Fruit fly (Drosophila melanogaster) whole organism, embryonic: Measurements from ENCODE around the gene dUTPase.

Source experiments
- Bdp1 ChIP-seq: fragments of 200-800 bp; sonication (Bioruptor generic); optimal IDR thresholded peaks from 3 replicates; lab custom pipeline; 2016; ENCODE audit warnings: missing biosample characterization, missing genetic modification characterization
- CG10147 ChIP-seq: fragments of 200-800 bp; sonication (Bioruptor generic); optimal IDR thresholded peaks from 2 replicates; lab custom pipeline; 2019; ENCODE audit warnings: missing biosample characterization, mild to moderate bottlenecking, missing genetic modification characterization, moderate library complexity
- CG10565 ChIP-seq: fragments of 200-800 bp; sonication (Bioruptor generic); optimal IDR thresholded peaks from 3 replicates; lab custom pipeline; 2016; ENCODE audit warnings: missing biosample characterization, mild to moderate bottlenecking, missing genetic modification characterization
- CG11504 ChIP-seq: fragments of 200-800 bp; sonication (Bioruptor generic); optimal IDR thresholded peaks from 3 replicates; lab custom pipeline; 2019; ENCODE audit warnings: missing biosample characterization, mild to moderate bottlenecking, missing genetic modification characterization, moderate library complexity
- CG14860 ChIP-seq: fragments of 200-800 bp; sonication (Bioruptor generic); IDR thresholded peaks from 3 replicates; pipeline ENCODE4 v1.3.6; 2022; ENCODE audit warnings: missing biosample characterization, missing genetic modification characterization; ENCODE audit not compliant: partially characterized antibody
- CG15011 ChIP-seq: fragments of 200-800 bp; sonication (Bioruptor generic); optimal IDR thresholded peaks from 3 replicates; lab custom pipeline; 2018; ENCODE audit warnings: missing biosample characterization, mild to moderate bottlenecking, missing genetic modification characterization
- CG15601 ChIP-seq: fragments of 200-800 bp; sonication (Bioruptor generic); optimal IDR thresholded peaks from 3 replicates; lab custom pipeline; 2019; ENCODE audit warnings: missing biosample characterization, mild to moderate bottlenecking, missing genetic modification characterization, moderate library complexity
- CG17328 ChIP-seq: fragments of 200-800 bp; sonication (Bioruptor generic); IDR thresholded peaks from 2 replicates; pipeline ENCODE4 v1.3.6; 2022; ENCODE audit warnings: missing biosample characterization, missing genetic modification characterization
- CG1832 ChIP-seq: fragments of 200-800 bp; sonication (Bioruptor generic); optimal IDR thresholded peaks from 2 replicates; lab custom pipeline; 2017; ENCODE audit warnings: missing biosample characterization, mild to moderate bottlenecking, missing genetic modification characterization, inconsistent platforms
- CG18764 ChIP-seq: fragments of 200-800 bp; sonication (Bioruptor generic); optimal IDR thresholded peaks from 3 replicates; lab custom pipeline; 2016; ENCODE audit warnings: missing biosample characterization, missing genetic modification characterization
- CG30020 ChIP-seq: fragments of 200-800 bp; optimal IDR thresholded peaks from 2 replicates; lab custom pipeline; 2019; ENCODE audit warnings: missing biosample characterization, mild to moderate bottlenecking, missing genetic modification characterization, moderate library complexity
- CG31365 ChIP-seq: fragments of 200-800 bp; sonication (Bioruptor generic); optimal IDR thresholded peaks from 2 replicates; lab custom pipeline; 2018; ENCODE audit warnings: missing biosample characterization, mild to moderate bottlenecking, missing genetic modification characterization
- CG34224 ChIP-seq: fragments of 200-800 bp; sonication (Bioruptor generic); IDR thresholded peaks from 3 replicates; pipeline ENCODE4 v1.3.6; 2022; ENCODE audit warnings: missing biosample characterization, missing genetic modification characterization; ENCODE audit not compliant: partially characterized antibody
- CG4282 ChIP-seq: fragments of 200-800 bp; sonication (Bioruptor generic); optimal IDR thresholded peaks from 2 replicates; lab custom pipeline; 2016; ENCODE audit warnings: missing biosample characterization, missing genetic modification characterization
- CG4707 ChIP-seq: fragments of 200-800 bp; sonication (Bioruptor generic); optimal IDR thresholded peaks from 2 replicates; lab custom pipeline; 2018; ENCODE audit warnings: missing biosample characterization, mild to moderate bottlenecking, missing genetic modification characterization, moderate library complexity
- CG7556 ChIP-seq: fragments of 200-800 bp; sonication (Bioruptor generic); optimal IDR thresholded peaks from 2 replicates; lab custom pipeline; 2017; ENCODE audit warnings: missing biosample characterization, mild to moderate bottlenecking, missing genetic modification characterization
- CG7928 ChIP-seq: fragments of 200-800 bp; sonication (Bioruptor generic); optimal IDR thresholded peaks from 2 replicates; lab custom pipeline; 2017; ENCODE audit warnings: missing biosample characterization, mild to moderate bottlenecking, missing genetic modification characterization
- CG7987 ChIP-seq: fragments of 200-800 bp; sonication (Bioruptor generic); optimal IDR thresholded peaks from 2 replicates; lab custom pipeline; 2018; ENCODE audit warnings: missing biosample characterization, mild to moderate bottlenecking, missing genetic modification characterization, moderate library complexity
- CG8388 ChIP-seq: fragments of 200-800 bp; sonication (Bioruptor generic); optimal IDR thresholded peaks from 2 replicates; lab custom pipeline; 2019; ENCODE audit warnings: missing biosample characterization, mild to moderate bottlenecking, missing genetic modification characterization, moderate library complexity
- CG9609 ChIP-seq: fragments of 200-800 bp; sonication (Bioruptor generic); optimal IDR thresholded peaks from 3 replicates; lab custom pipeline; 2016; ENCODE audit warnings: missing biosample characterization, missing genetic modification characterization
- CG9817 ChIP-seq: fragments of 200-800 bp; sonication (Bioruptor generic); optimal IDR thresholded peaks from 2 replicates; lab custom pipeline; 2018; ENCODE audit warnings: missing biosample characterization, mild to moderate bottlenecking, missing genetic modification characterization, moderate library complexity
- D19A ChIP-seq: fragments of 200-800 bp; optimal IDR thresholded peaks from 3 replicates; lab custom pipeline; 2019; ENCODE audit warnings: missing biosample characterization, mild to moderate bottlenecking, missing genetic modification characterization, moderate library complexity
- D19B ChIP-seq: fragments of 200-800 bp; sonication (Bioruptor generic); optimal IDR thresholded peaks from 2 replicates; lab custom pipeline; 2017; ENCODE audit warnings: missing biosample characterization, mild to moderate bottlenecking, missing genetic modification characterization
- Dp ChIP-seq: fragments of 200-800 bp; sonication (Bioruptor generic); optimal IDR thresholded peaks from 2 replicates; lab custom pipeline; 2018; ENCODE audit warnings: missing biosample characterization, mild to moderate bottlenecking, missing genetic modification characterization, moderate library complexity
- GATAe ChIP-seq: fragments of 200-800 bp; sonication (Bioruptor generic); conservative IDR thresholded peaks from 2 replicates; pipeline ENCODE4 v1.3.6; 2022; ENCODE audit warnings: missing biosample characterization, missing genetic modification characterization
- Lim3 ChIP-seq: fragments of 200-800 bp; sonication (Bioruptor generic); IDR thresholded peaks from 2 replicates; pipeline ENCODE4 v1.3.6; 2022; ENCODE audit warnings: missing biosample characterization, missing genetic modification characterization
- MBD-R2 ChIP-seq: fragments of 200-800 bp; sonication (Bioruptor generic); IDR thresholded peaks from 2 replicates; pipeline ENCODE4 v1.3.6; 2022; ENCODE audit warnings: missing biosample characterization, missing genetic modification characterization
- MTF-1 ChIP-seq: fragments of 200-800 bp; sonication (Bioruptor generic); optimal IDR thresholded peaks from 2 replicates; lab custom pipeline; 2018; ENCODE audit warnings: missing biosample characterization, mild to moderate bottlenecking, missing genetic modification characterization, borderline replicate concordance
- Myb ChIP-seq: fragments of 200-800 bp; sonication (Bioruptor generic); optimal IDR thresholded peaks from 2 replicates; lab custom pipeline; 2016; ENCODE audit warnings: missing biosample characterization, missing genetic modification characterization
- Six4 ChIP-seq: fragments of 200-800 bp; sonication (Bioruptor generic); optimal IDR thresholded peaks from 2 replicates; lab custom pipeline; 2016; ENCODE audit warnings: missing biosample characterization, missing genetic modification characterization
- Sox100B ChIP-seq: fragments of 200-800 bp; sonication (Bioruptor generic); optimal IDR thresholded peaks from 3 replicates; lab custom pipeline; 2018; ENCODE audit warnings: missing biosample characterization, mild to moderate bottlenecking, missing genetic modification characterization
- ab ChIP-seq: fragments of 200-800 bp; sonication (Bioruptor generic); optimal IDR thresholded peaks from 2 replicates; lab custom pipeline; 2016; ENCODE audit warnings: missing biosample characterization, missing genetic modification characterization
- ac ChIP-seq: fragments of 200-800 bp; sonication (Bioruptor generic); optimal IDR thresholded peaks from 3 replicates; lab custom pipeline; 2017; ENCODE audit warnings: missing biosample characterization, mild to moderate bottlenecking, missing genetic modification characterization
- al ChIP-seq: fragments of 200-800 bp; sonication (Bioruptor generic); IDR thresholded peaks from 2 replicates; pipeline ENCODE4 v1.3.6; 2022; ENCODE audit warnings: missing biosample characterization, missing genetic modification characterization
- corto ChIP-seq: fragments of 200-800 bp; sonication (Bioruptor generic); optimal IDR thresholded peaks from 2 replicates; lab custom pipeline; 2016; ENCODE audit warnings: missing biosample characterization, mild to moderate bottlenecking, missing genetic modification characterization, moderate library complexity
- eyg ChIP-seq: fragments of 200-800 bp; sonication (Bioruptor generic); optimal IDR thresholded peaks from 3 replicates; lab custom pipeline; 2016; ENCODE audit warnings: missing biosample characterization, missing genetic modification characterization
- gce ChIP-seq: fragments of 200-800 bp; sonication (Bioruptor generic); IDR thresholded peaks from 3 replicates; pipeline ENCODE4 v1.3.6; 2022; ENCODE audit warnings: missing biosample characterization, missing genetic modification characterization
- gfzf ChIP-seq: fragments of 200-800 bp; sonication (Bioruptor generic); optimal IDR thresholded peaks from 2 replicates; lab custom pipeline; 2016; ENCODE audit warnings: missing biosample characterization, mild to moderate bottlenecking, missing genetic modification characterization, moderate library complexity
- gsb-n ChIP-seq: fragments of 200-800 bp; sonication (Bioruptor generic); optimal IDR thresholded peaks from 3 replicates; lab custom pipeline; 2018; ENCODE audit warnings: missing biosample characterization, mild to moderate bottlenecking, missing genetic modification characterization
- lilli ChIP-seq: fragments of 200-800 bp; sonication (Bioruptor generic); optimal IDR thresholded peaks from 3 replicates; lab custom pipeline; 2016; ENCODE audit warnings: missing biosample characterization, missing genetic modification characterization
- luna ChIP-seq: fragments of 200-800 bp; sonication (Bioruptor generic); optimal IDR thresholded peaks from 2 replicates; lab custom pipeline; 2016; ENCODE audit warnings: missing biosample characterization, missing genetic modification characterization
- nau ChIP-seq: fragments of 200-800 bp; sonication (Bioruptor generic); optimal IDR thresholded peaks from 3 replicates; lab custom pipeline; 2017; ENCODE audit warnings: missing biosample characterization, mild to moderate bottlenecking, missing genetic modification characterization, missing genetic modification reagents
- nom ChIP-seq: fragments of 200-800 bp; sonication (Bioruptor generic); optimal IDR thresholded peaks from 2 replicates; lab custom pipeline; 2017; ENCODE audit warnings: missing biosample characterization, missing genetic modification characterization, mild to moderate bottlenecking, moderate library complexity, missing genetic modification reagents
- org-1 ChIP-seq: fragments of 200-800 bp; sonication (Bioruptor generic); optimal IDR thresholded peaks from 2 replicates; lab custom pipeline; 2017; ENCODE audit warnings: missing biosample characterization, missing genetic modification characterization
- pum ChIP-seq: fragments of 200-800 bp; sonication (Bioruptor generic); optimal IDR thresholded peaks from 2 replicates; lab custom pipeline; 2016; ENCODE audit warnings: missing biosample characterization, missing genetic modification characterization
- salm ChIP-seq: fragments of 200-800 bp; sonication (Bioruptor generic); optimal IDR thresholded peaks from 2 replicates; lab custom pipeline; 2018; ENCODE audit warnings: missing biosample characterization, mild to moderate bottlenecking, missing genetic modification characterization
- sim ChIP-seq: fragments of 200-800 bp; sonication (Bioruptor generic); IDR thresholded peaks from 2 replicates; pipeline ENCODE4 v1.3.6; 2022; ENCODE audit warnings: missing biosample characterization, missing genetic modification characterization
- ssp ChIP-seq: fragments of 200-800 bp; sonication (Bioruptor generic); IDR thresholded peaks from 2 replicates; pipeline ENCODE4 v1.3.6; 2022; ENCODE audit warnings: missing biosample characterization, missing genetic modification characterization
- tin ChIP-seq: fragments of 200-800 bp; sonication (Bioruptor generic); optimal IDR thresholded peaks from 3 replicates; lab custom pipeline; 2016; ENCODE audit warnings: missing biosample characterization, missing genetic modification characterization
- toy ChIP-seq: fragments of 200-800 bp; sonication (Bioruptor generic); IDR thresholded peaks from 2 replicates; pipeline ENCODE4 v1.3.6; 2022; ENCODE audit warnings: missing biosample characterization, missing genetic modification characterization
- trem ChIP-seq: fragments of 200-800 bp; optimal IDR thresholded peaks from 3 replicates; lab custom pipeline; 2019; ENCODE audit warnings: missing biosample characterization, mild to moderate bottlenecking, missing genetic modification characterization, moderate library complexity
- zfh1 ChIP-seq: fragments of 200-800 bp; sonication (Bioruptor generic); IDR thresholded peaks from 3 replicates; pipeline ENCODE4 v1.3.6; 2022; ENCODE audit warnings: missing biosample characterization, missing genetic modification characterization

dUTPase gene

DNA sequence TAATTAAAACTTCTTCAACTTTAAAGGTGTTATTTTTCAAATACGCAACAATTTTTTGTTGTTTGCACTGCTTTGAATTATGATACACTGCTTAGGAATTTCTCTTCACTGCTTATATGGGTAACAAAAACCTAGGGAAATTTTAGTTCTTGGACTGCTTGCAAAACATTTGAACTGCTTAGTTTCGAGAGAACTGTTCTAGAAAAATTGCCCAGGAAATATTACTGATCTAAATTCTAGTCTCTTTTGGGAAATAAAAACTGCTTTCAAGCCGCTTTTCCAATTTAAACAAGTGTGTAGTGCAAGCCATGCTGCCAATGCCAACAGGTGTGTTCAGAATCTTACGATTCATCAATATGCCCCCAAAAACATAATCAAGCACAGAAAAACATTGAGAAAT, 46.6 kb upstream of the dUTPase start (continued):
- TF ChIP-seq MBD-R2 (peak; percentile 36; the same call in 1 of the 2 replicates), Sox100B (no peak), CG11504 (tag; lab: Kevin White, UChicago) (peak; percentile 74), nau (GFP tag; lab: Kevin White, UChicago) (no peak), salm (no peak), D19A (tag; lab: Kevin White, UChicago) (no peak), toy (no peak), CG34224 (GFP tag; lab: Robert Waterston, UW) (no peak), ac (GFP tag; lab: Kevin White, UChicago) (no peak), al (GFP tag; lab: Robert Waterston, UW) (no peak), luna (no peak), CG7928 (GFP tag; lab: Kevin White, UChicago) (no peak), CG17328 (no peak), pum (no peak), Six4 (GFP tag; lab: Kevin White, UChicago) (no peak), Lim3 (GFP tag; lab: Robert Waterston, UW) (no peak), MTF-1 (no peak), lilli (GFP tag; lab: Kevin White, UChicago) (no peak), CG7987 (no peak), trem (peak; percentile 71), CG4707 (GFP tag; lab: Kevin White, UChicago) (no peak), CG4282 (GFP tag; lab: Kevin White, UChicago) (no peak), GATAe (no peak), CG30020 (tag; lab: Kevin White, UChicago) (no peak), Bdp1 (GFP tag; lab: Kevin White, UChicago) (peak; percentile 14), zfh1 (GFP tag; lab: Robert Waterston, UW) (no peak), nom (GFP tag; lab: Kevin White, UChicago) (no peak), CG10565 (GFP tag; lab: Kevin White, UChicago) (no peak), Dp (GFP tag; lab: Kevin White, UChicago) (peak; percentile 31), CG14860 (no peak), gsb-n (tag; lab: Kevin White, UChicago) (peak; percentile 29), ab (GFP tag; lab: Kevin White, UChicago) (no peak), D19B (GFP tag; lab: Kevin White, UChicago) (no peak), CG18764 (GFP tag; lab: Kevin White, UChicago) (no peak), Myb (GFP tag; lab: Kevin White, UChicago) (peak; percentile 54), gce (GFP tag; lab: Robert Waterston, UW) (no peak), CG10147 (GFP tag; lab: Kevin White, UChicago) (no peak), gfzf (GFP tag; lab: Kevin White, UChicago) (no peak), org-1 (no peak), CG7556 (no peak), CG9817 (peak; percentile 42), CG15601 (tag; lab: Kevin White, UChicago) (peak; percentile 36), tin (no peak), corto (GFP tag; lab: Kevin White, UChicago) (no peak), CG8388 (GFP tag; lab: Kevin White, UChicago) (peak; percentile 24), CG9609 (GFP tag; lab: Kevin White, UChicago) (no peak), eyg (GFP tag; lab: Kevin White, UChicago) (no peak), sim (GFP tag; lab: Robert Waterston, UW) (no peak), CG31365 (peak; percentile 100), CG15011 (no peak), CG1832 (GFP tag; lab: Kevin White, UChicago) (no peak), ssp (GFP tag; lab: Robert Waterston, UW) (no peak)
